Fruit fly (Drosophila melanogaster) whole organism, adult: ENCODE data around the gene CG4452.

ENCODE experiments used
- CG12768 ChIP-seq: fragments of 200-800 bp; sonication (Bioruptor generic); optimal IDR thresholded peaks from 2 replicates; lab custom pipeline; 2017; ENCODE audit warnings: missing biosample characterization, missing genetic modification characterization, mild to moderate bottlenecking, moderate library complexity, missing genetic modification reagents
- CG5204 ChIP-seq: fragments of 200-800 bp; sonication (Bioruptor generic); optimal IDR thresholded peaks from 2 replicates; lab custom pipeline; 2016; ENCODE audit warnings: missing biosample characterization, missing genetic modification characterization
- CG7101 ChIP-seq: fragments of 200-800 bp; sonication (Bioruptor generic); optimal IDR thresholded peaks from 2 replicates; lab custom pipeline; 2018; ENCODE audit warnings: missing biosample characterization, mild to moderate bottlenecking, missing genetic modification characterization, moderate library complexity
- Mnt ChIP-seq: fragments of 200-800 bp; sonication (Bioruptor generic); optimal IDR thresholded peaks from 2 replicates; lab custom pipeline; 2016; ENCODE audit warnings: missing biosample characterization, mild to moderate bottlenecking, missing genetic modification characterization
- kay ChIP-seq: fragments of 200-800 bp; sonication (Bioruptor generic); peaks from one replicate; lab custom pipeline; 2016; ENCODE audit warnings: missing biosample characterization, missing genetic modification characterization, borderline replicate concordance
- ovo ChIP-seq: fragments of 200-800 bp; sonication (Bioruptor generic); optimal IDR thresholded peaks from 2 replicates; lab custom pipeline; 2016; ENCODE audit warnings: missing biosample characterization, missing genetic modification characterization
- tj ChIP-seq: fragments of 200-800 bp; sonication (Bioruptor generic); optimal IDR thresholded peaks from 3 replicates; lab custom pipeline; 2017; ENCODE audit warnings: missing biosample characterization, mild to moderate bottlenecking, missing genetic modification characterization, moderate library complexity
- toe ChIP-seq: fragments of 200-800 bp; sonication (Bioruptor generic); optimal IDR thresholded peaks from 2 replicates; lab custom pipeline; 2016; ENCODE audit warnings: missing biosample characterization, missing genetic modification characterization

DNA sequence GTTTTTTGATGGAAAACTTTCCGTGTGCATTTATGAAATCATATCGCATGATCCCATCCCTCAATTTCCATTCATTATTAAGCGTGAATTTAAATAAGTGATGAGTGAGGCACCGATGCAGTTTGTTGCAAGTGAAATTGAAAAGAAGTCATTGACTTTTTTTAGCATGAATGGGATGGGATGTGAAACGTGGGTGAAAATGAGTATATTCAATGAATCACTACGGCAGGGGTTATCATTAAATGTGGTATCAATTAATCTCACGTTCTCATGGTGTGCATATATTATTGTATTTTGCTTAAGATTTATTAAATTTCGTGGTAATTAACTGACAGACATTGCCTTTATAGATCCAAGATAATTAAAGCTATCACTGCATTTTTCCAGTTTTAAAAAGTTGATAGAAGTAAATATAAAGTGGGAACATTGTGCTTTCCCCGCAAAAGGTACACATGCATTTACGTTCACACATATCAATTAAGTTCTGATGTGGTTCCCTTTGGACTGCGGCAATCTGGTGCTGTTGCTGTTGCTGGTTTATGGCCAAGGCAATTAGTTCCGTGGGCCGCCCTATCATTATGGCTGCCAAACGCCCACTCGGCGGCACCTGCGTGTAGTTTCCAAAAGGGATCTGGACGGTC is 24.3 kb downstream of the CG4452 start:
- TF ChIP-seq kay (GFP tag; lab: Kevin White, UChicago) (peak; percentile 84), tj (GFP tag; lab: Kevin White, UChicago) (peak; percentile 34), CG5204 (GFP tag; lab: Kevin White, UChicago) (no peak), CG12768 (GFP tag; lab: Kevin White, UChicago) (peak; percentile 20), CG7101 (tag; lab: Kevin White, UChicago) (no peak), toe (GFP tag; lab: Kevin White, UChicago) (no peak), ovo (no peak), Mnt (no peak)
